Worm (Caenorhabditis elegans) whole organism, late embryonic: ENCODE data around the gene his-69.

Experiments used
- F13H6.1 ChIP-seq: sonication (generic microtip); optimal IDR thresholded peaks from 2 replicates; lab custom pipeline; 2016; ENCODE audit warnings: missing genetic modification characterization, missing compliant biosample characterization
- ceh-2 ChIP-seq: sonication (generic microtip); optimal IDR thresholded peaks from 2 replicates; lab custom pipeline; 2016; ENCODE audit warnings: missing genotype, missing genetic modification characterization, missing compliant biosample characterization
- ceh-24 ChIP-seq: sonication (generic microtip); optimal IDR thresholded peaks from 2 replicates; lab custom pipeline; 2016; ENCODE audit warnings: mild to moderate bottlenecking, missing genetic modification characterization, missing compliant biosample characterization
- ceh-30 ChIP-seq: fragments of 150-350 bp; optimal IDR thresholded peaks from 2 replicates; lab custom pipeline; 2014; ENCODE audit warnings: missing biosample characterization, missing genetic modification characterization
- ets-4 ChIP-seq: sonication (generic microtip); optimal IDR thresholded peaks from 2 replicates; lab custom pipeline; 2016; ENCODE audit warnings: missing genetic modification characterization, missing compliant biosample characterization
- hlh-30 ChIP-seq: sonication (generic microtip); optimal IDR thresholded peaks from 2 replicates; lab custom pipeline; 2017; ENCODE audit warnings: antibody characterized with exemption, missing genetic modification characterization, missing compliant biosample characterization; ENCODE audit not compliant: insufficient read depth
- nhr-11 ChIP-seq: fragments of 150-350 bp; optimal IDR thresholded peaks from 2 replicates; lab custom pipeline; 2014; ENCODE audit warnings: missing biosample characterization, missing genetic modification characterization

DNA sequence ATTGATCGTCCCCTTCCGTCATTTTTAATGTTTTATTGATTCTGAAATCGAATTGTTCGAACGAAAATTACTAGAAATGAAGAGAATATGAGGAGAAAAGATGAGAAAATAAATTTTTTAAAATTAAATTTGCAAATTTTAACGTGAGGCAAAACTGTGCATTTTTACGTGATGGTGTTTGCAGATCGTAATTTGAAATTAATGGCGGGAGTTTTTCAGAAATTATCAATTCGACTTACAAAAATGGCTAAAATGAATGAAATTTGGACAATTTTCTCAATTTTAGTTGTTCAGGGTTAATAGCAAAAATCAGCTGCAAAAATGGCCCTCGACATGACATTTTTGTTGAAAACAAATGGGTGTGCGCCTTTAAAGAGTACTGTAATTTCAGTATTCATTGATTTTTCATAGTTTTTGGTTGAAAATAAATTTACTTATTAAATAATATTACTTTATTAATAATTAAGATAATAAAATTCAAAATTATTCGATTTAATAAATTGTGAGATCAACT, 39.6 kb upstream of the his-69 start, which contains the start of gene rei-1:
- TF ChIP-seq ceh-2 (tag; lab: Kevin White, UChicago) (no peak), F13H6.1 (no peak), hlh-30 (tag; lab: Kevin White, UChicago) (no peak), ceh-24 (no peak), ets-4 (no peak), ceh-30 (no peak), nhr-11 (tag; lab: Kevin White, UChicago) (no peak)
